Worm (Caenorhabditis elegans) whole organism, L2 larva: ENCODE data around the gene C35D6.3.

ENCODE experiments used
- ZK546.5 ChIP-seq: sonication (generic microtip); optimal IDR thresholded peaks from 2 replicates; lab custom pipeline; 2017; ENCODE audit warnings: missing biosample characterization, missing genetic modification characterization
- lsy-2 ChIP-seq, 2 experiments: fragments of 150-350 bp in 1 of 2; sonication (generic microtip) in 1 of 2; optimal IDR thresholded peaks; 2 replicates each; lab custom pipeline; 2014 to 2017; ENCODE audit warnings: missing biosample characterization in 2 of 2, missing genetic modification characterization in 2 of 2
- nhr-11 ChIP-seq: fragments of 150-350 bp; optimal IDR thresholded peaks from 2 replicates; lab custom pipeline; 2014; ENCODE audit warnings: missing biosample characterization, missing genetic modification characterization
- nhr-77 ChIP-seq: fragments of 150-350 bp; optimal IDR thresholded peaks from 2 replicates; lab custom pipeline; 2014; ENCODE audit warnings: missing biosample characterization, missing genetic modification characterization
- unc-55 ChIP-seq: fragments of 150-350 bp; sonication (generic microtip); optimal IDR thresholded peaks from 3 replicates; lab custom pipeline; 2014; ENCODE audit warnings: missing biosample characterization, missing genetic modification reagents, missing genetic modification characterization

ce11 chrIV:16320410-16320809 is 26.2 kb upstream of the C35D6.3 start, which contains the start of gene K03D3.5:
- TF ChIP-seq nhr-77 (tag; lab: Kevin White, UChicago) (no peak), lsy-2 (tag; optimal IDR thresholded peaks at IDR 0.05; lab: Kevin White, UChicago) (no peak), nhr-11 (tag; lab: Kevin White, UChicago) (no peak), unc-55 (GFP tag; lab: Kevin White, UChicago) (no peak), ZK546.5 (tag; lab: Kevin White, UChicago) (no peak)
